Worm (Caenorhabditis elegans): Measurements from ENCODE around the gene mrp-2.

mrp-2 gene

ce11 chrX:520881-521280, 51.6 kb downstream of the mrp-2 start, which contains the start of gene B0310.3:
TSS of gene B0310.3 (minus strand) at chrX:520981.
- TF ChIP-seq ama-1 (optimal IDR thresholded peaks at IDR 0.05) (no peak), nhr-77 (tag; optimal IDR thresholded peaks at IDR 0.05) (no peak), alr-1 (tag; optimal IDR thresholded peaks at IDR 0.05) (no peak)

ce11 chrX:514023-514422, 58.5 kb downstream of the mrp-2 start:
- TF ChIP-seq zag-1 (tag; optimal IDR thresholded peaks at IDR 0.05) (no peak), aly-2 (tag; optimal IDR thresholded peaks at IDR 0.05) (no peak), ztf-4 (tag; optimal IDR thresholded peaks at IDR 0.05) (no peak), nhr-10 (tag; optimal IDR thresholded peaks at IDR 0.05) (no peak), nhr-237 (tag; optimal IDR thresholded peaks at IDR 0.05) (no peak), Y55F3AM.14 (GFP tag; optimal IDR thresholded peaks at IDR 0.05) (no peak), unc-55 (GFP tag; optimal IDR thresholded peaks at IDR 0.05) (no peak), ama-1 (optimal IDR thresholded peaks at IDR 0.05) (no peak), elt-1 (tag; optimal IDR thresholded peaks at IDR 0.05) (no peak), skn-1 (tag; optimal IDR thresholded peaks at IDR 0.05) (no peak), F13H6.1 (tag; optimal IDR thresholded peaks at IDR 0.05) (no peak), ztf-11 (tag; optimal IDR thresholded peaks at IDR 0.05) (no peak), sma-9 (GFP tag; optimal IDR thresholded peaks at IDR 0.05) (no peak), sma-9 (tag; optimal IDR thresholded peaks at IDR 0.05) (no peak), gmeb-1 (tag; optimal IDR thresholded peaks at IDR 0.05) (no peak), ceh-82 (tag; optimal IDR thresholded peaks at IDR 0.05) (no peak), lin-13 (GFP tag; optimal IDR thresholded peaks at IDR 0.05) (no peak)
